Fruit fly (Drosophila melanogaster): ENCODE measurements around the gene Taf3.

Taf3 gene

dm6 chr4:486435-486834, 19.8 kb upstream of the Taf3 start (continued):
- TF ChIP-seq Hr4 (GFP tag; optimal IDR thresholded peaks at IDR 0.05): peak; percentile 59
- peak; percentile 9 for TF ChIP-seq Ets96B (tag; optimal IDR thresholded peaks at IDR 0.05)
- TF ChIP-seq CG32006 (GFP tag; optimal IDR thresholded peaks at IDR 0.05): no peak
- TF ChIP-seq fd59A (GFP tag; optimal IDR thresholded peaks at IDR 0.05): no peak
- TF ChIP-seq Blimp-1 (GFP tag; optimal IDR thresholded peaks at IDR 0.05): no peak
- peak; percentile 26 for TF ChIP-seq dsx (GFP tag; optimal IDR thresholded peaks at IDR 0.05; ENCODE audit: poor library complexity, severe bottlenecking)
- peak; percentile 11 for TF ChIP-seq vri (GFP tag; optimal IDR thresholded peaks at IDR 0.05)
- TF ChIP-seq Smox (GFP tag; optimal IDR thresholded peaks at IDR 0.05): peak; percentile 53
- peak; percentile 47; the same call in 1 of the 2 replicates for TF ChIP-seq CG15336 (GFP tag; IDR thresholded peaks at IDR 0.05)

dm6 chr4:485796-486195, 19.2 kb upstream of the Taf3 start:
- TF ChIP-seq CG16779 (tag; optimal IDR thresholded peaks at IDR 0.05): no peak
- TF ChIP-seq Eip78C (GFP tag): no peak

dm6 chr4:483646-484045, 17.0 kb upstream of the Taf3 start:
- no peak for TF ChIP-seq CG3919 (GFP tag; optimal IDR thresholded peaks at IDR 0.05)
- no peak for TF ChIP-seq CG11762 (GFP tag; optimal IDR thresholded peaks at IDR 0.05; ENCODE audit: insufficient read depth)
- no peak for TF ChIP-seq Lpt (GFP tag; optimal IDR thresholded peaks at IDR 0.05)
- TF ChIP-seq Eip75B (GFP tag; optimal IDR thresholded peaks at IDR 0.05): no peak
- TF ChIP-seq CG16779 (tag; optimal IDR thresholded peaks at IDR 0.05): no peak
- no peak for TF ChIP-seq Met (GFP tag; optimal IDR thresholded peaks at IDR 0.05)

- TF ChIP-seq Smox (GFP tag; optimal IDR thresholded peaks at IDR 0.05) (no peak), CG10669 (GFP tag; optimal IDR thresholded peaks at IDR 0.05) (no peak), CG32006 (GFP tag; optimal IDR thresholded peaks at IDR 0.05) (no peak), Blimp-1 (GFP tag; optimal IDR thresholded peaks at IDR 0.05) (no peak), CG6276 (GFP tag; optimal IDR thresholded peaks at IDR 0.05) (no peak), OdsH (GFP tag; optimal IDR thresholded peaks at IDR 0.05) (no peak), Hr4 (GFP tag; optimal IDR thresholded peaks at IDR 0.05) (no peak), Ets21C (GFP tag; optimal IDR thresholded peaks at IDR 0.05) (no peak), CG6808 (GFP tag; optimal IDR thresholded peaks at IDR 0.05) (no peak), cyc (GFP tag; optimal IDR thresholded peaks at IDR 0.05) (peak; percentile 7), esn (GFP tag; optimal IDR thresholded peaks at IDR 0.05) (peak; percentile 16), Eip78C (GFP tag) (peak; percentile 58), Gug (GFP tag; IDR thresholded peaks at IDR 0.05) (no peak), CG6163 (GFP tag; IDR thresholded peaks at IDR 0.05) (no peak), Ets96B (tag; optimal IDR thresholded peaks at IDR 0.05) (no peak), spab (GFP tag; optimal IDR thresholded peaks at IDR 0.05) (no peak), CG11294 (GFP tag; IDR thresholded peaks at IDR 0.05) (no peak), Eip93F (GFP tag; optimal IDR thresholded peaks at IDR 0.05) (no peak), CG10631 (GFP tag; optimal IDR thresholded peaks at IDR 0.05) (no peak), dac (GFP tag; optimal IDR thresholded peaks at IDR 0.05) (no peak), Lpt (GFP tag; optimal IDR thresholded peaks at IDR 0.05) (no peak), CG31627 (GFP tag; optimal IDR thresholded peaks at IDR 0.05) (peak; percentile 11), CG11902 (GFP tag; optimal IDR thresholded peaks at IDR 0.05) (no peak), acj6 (GFP tag; optimal IDR thresholded peaks at IDR 0.05) (no peak), lz (GFP tag; optimal IDR thresholded peaks at IDR 0.05) (no peak), eg (GFP tag; IDR thresholded peaks at IDR 0.05) (no peak), CG11762 (GFP tag; optimal IDR thresholded peaks at IDR 0.05; ENCODE audit: insufficient read depth) (no peak), fkh (GFP tag; optimal IDR thresholded peaks at IDR 0.05) (peak; percentile 79), Hr39 (GFP tag; optimal IDR thresholded peaks at IDR 0.05) (peak; percentile 12), CG4318 (GFP tag; optimal IDR thresholded peaks at IDR 0.05) (no peak), Sox15 (GFP tag; optimal IDR thresholded peaks at IDR 0.05) (no peak), Sox102F (GFP tag; optimal IDR thresholded peaks at IDR 0.05) (no peak), CG16779 (tag; optimal IDR thresholded peaks at IDR 0.05) (no peak), CG15336 (GFP tag; IDR thresholded peaks at IDR 0.05) (no peak), salr (GFP tag; optimal IDR thresholded peaks at IDR 0.05) (no peak)
Observed at dm6 chr4:482659-483134, 16.1 kb upstream of the Taf3 start.
